Fruit fly (Drosophila melanogaster): ENCODE results near the gene Arpc1.

Gene Arpc1

DNA sequence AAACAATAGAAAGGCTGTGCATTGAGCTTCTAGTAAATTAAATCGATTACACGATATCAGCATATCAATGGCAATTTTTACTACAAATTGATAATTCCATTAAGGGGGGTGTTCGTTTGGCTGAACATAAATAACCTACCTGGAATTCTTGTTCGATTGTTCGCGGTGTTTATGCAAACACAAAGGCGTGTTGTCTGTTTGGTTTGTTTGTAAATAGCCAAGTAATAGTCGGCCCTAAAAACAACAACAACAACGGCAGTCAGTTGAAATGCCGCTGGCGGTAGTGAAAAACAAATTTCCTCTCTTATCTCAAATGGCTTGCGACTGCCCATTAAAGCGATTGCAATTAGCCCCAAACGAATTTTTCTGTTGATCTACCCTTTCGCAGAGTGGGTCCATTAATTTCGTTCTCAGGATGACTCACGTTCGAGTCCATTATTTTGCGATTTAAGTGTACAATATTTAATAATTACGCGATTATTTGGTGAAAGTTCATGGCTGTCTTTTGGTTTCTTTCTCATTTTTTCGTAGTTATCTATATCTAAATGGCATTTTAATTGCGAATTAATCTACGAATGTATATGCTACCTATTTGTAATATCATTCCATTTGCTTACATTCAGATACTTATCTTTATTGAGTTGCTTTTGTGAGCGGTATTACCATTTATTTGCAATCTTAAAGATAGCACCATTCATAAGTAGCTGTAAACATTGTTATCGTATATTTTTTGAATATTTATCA, 9.3 kb upstream of the Arpc1 start:
- peak; percentile 53 for TF ChIP-seq noc (tag; optimal IDR thresholded peaks at IDR 0.05)

DNA sequence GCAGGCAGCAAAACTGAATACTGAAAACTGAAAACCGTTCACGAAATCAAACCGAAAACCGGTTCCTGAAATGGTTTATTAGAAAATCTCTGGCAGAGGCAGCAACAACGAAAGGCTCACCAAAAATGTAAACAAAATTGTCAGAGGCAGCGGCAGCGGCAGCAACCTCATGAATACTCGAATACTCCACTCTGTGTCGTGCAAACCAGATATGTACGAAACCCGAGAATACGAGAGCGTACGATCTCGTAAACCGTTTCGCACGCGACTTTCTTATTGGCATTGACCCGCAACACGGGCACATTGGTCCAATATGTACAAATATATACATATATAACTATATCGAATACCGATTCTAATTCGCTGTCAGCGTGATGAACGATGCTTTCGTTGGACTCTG, 8.0 kb upstream of the Arpc1 start:
- TF ChIP-seq noc (tag; optimal IDR thresholded peaks at IDR 0.05): no peak

DNA sequence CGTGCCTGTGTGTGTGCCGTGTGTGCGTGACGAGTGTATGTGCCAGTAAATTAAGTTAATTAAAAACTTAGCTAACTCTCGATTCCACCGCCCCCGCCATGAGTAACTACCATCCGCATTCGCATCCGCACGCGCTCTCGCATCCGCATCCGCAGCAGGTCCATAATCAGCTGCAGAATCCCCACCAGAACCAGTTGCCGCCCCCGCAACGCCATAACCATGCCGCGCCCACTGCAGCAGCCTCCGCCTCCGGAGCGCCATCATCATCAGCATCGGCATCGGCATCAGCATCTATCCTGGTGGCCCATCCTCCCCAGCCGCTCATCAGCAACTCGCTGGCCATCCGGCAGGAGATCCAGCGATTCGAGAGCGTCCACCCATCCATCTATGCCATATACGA, 6.4 kb upstream of the Arpc1 start:
- TF ChIP-seq noc (tag; optimal IDR thresholded peaks at IDR 0.05): no peak

DNA sequence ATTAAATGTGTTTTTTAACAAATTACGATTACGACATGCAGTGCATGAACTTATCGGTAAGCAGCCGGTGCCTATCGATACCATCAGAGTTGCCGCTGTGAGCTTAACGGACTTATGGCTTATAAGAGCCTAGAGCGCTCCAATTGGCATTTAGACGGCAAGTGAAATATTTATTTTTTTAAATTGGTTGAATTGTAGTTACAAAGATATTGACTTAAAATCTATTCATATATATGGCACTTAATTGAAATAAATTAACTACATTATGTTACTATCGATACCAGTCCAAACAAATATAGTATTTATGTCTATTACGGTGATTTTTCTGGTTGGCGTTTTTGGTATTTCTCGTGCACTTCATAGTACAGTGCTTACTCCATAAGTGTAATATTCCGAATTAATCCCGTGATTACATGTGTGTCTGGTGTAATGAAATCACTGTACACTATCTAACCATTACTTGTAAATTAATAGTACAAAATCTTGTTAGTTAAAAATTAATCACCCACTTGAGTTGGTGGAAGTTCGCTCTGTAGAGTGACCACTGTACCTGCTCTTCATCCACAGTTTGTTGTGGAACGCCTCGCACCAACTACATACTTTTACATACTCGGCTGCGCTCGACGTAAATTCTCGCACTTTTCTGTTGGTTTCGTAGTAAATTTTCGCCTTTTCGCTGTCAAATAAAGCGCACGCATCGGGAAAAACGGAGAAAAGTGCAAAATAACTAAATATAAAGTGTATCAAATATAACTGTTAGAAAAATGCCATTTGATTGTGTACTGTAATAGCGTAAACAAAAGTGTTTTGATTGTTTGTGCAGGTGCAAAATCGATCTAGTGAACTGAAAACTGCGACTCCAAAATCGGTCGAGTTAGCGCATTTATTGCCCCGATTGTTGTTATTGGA, 5.7 kb upstream of the Arpc1 start, which contains the start of the genes mRpS23 and CenG1A:
mRpS23 (minus strand) TSS at position 71 of the 909 bp plus-strand sequence.
CenG1A (plus strand) TSS at position 563 of the 909 bp plus-strand sequence.
- peak; percentile 99 for TF ChIP-seq noc (tag; optimal IDR thresholded peaks at IDR 0.05)

DNA sequence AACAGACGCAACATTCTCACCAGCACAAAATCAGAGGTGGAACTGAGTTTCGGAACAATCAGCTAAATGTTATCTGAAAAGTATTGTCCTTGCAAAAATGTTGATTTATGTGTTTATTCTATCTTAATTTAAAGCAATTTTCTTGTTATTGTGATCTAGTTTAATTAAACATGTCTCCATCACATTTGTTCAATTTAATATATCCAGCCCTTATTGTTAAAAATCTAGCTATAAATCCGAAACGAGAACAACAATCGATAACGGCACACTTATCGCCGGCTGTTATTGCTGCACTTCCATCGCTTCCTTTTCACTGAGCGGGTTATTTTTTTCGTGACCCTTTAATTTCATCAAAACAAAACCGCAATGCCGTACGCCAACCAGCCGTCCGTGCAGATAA, 3.5 kb upstream of the Arpc1 start, which contains the start of the genes GatC, PolG2 and Polr2C:
GatC (minus strand) TSS at position 48 of the 400 bp plus-strand sequence.
PolG2 (minus strand) TSS at position 48 of the 400 bp plus-strand sequence.
Polr2C (plus strand) TSS at position 280 of the 400 bp plus-strand sequence.
- TF ChIP-seq noc (tag; optimal IDR thresholded peaks at IDR 0.05): no peak

DNA sequence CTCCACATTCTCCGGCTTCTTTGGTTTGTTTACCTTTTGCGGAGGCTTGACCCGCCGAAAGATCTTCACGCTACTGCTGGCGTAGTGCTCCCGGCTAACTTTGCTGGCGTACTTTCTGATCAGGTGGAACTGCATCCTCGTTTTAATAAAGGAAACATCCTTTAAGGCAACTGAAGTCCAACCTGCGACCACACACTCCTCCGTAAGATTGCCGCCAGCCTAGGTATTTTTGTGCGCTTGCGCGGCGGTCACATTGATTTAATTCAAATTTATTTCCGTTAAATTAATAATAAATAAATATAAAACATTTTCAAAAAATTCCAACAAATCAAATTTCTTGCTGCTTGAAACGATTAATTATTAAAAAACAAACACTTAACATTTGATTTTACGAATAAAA, 2.0 kb downstream of the Arpc1 start, which contains the start of gene PolG1:
PolG1 (minus strand) TSS at position 216 of the 400 bp plus-strand sequence.
- no peak for TF ChIP-seq noc (tag; optimal IDR thresholded peaks at IDR 0.05)

DNA sequence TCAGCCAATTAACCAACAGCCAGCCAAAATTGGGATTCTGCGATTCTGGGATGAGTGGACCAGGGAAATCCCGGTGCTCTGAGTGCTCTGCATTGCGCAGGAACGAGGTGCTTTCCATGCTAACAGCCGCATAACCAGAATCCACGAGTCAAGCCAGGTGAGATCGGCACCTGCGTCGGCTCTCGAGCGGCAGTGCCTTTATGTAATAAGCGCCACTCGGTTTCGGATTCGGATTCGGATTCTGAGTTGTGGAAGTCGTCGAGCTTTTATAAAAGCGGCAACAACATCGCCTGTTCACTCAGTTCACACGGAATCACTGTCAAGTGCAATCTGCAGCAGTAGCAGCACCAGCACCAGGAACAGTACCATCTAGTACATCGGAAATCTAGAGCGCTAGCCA, 8.6 kb downstream of the Arpc1 start, which contains the start of gene b:
b (plus strand) TSS at position 301 of the 400 bp plus-strand sequence.
- no peak for TF ChIP-seq noc (tag; optimal IDR thresholded peaks at IDR 0.05)

DNA sequence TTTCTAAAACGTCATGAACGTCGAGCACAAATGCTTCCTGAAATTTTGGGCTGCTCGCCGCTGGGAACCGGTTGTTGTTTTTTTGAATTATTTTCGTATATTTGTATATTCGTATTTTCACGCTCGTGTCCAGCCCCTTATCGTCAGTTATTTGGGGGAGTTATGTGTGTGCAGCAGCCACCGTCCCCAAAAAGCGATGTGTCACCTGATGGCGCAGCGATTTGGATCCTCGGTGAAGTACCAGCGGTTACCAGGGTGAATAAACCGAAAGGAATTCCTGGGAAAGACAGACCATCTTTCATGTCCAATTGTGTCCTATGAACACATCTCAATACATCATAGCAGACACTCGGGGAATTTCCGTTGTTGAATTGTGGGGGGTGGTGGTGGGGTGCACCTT, 9.4 kb downstream of the Arpc1 start:
- TF ChIP-seq noc (tag; optimal IDR thresholded peaks at IDR 0.05): no peak

DNA sequence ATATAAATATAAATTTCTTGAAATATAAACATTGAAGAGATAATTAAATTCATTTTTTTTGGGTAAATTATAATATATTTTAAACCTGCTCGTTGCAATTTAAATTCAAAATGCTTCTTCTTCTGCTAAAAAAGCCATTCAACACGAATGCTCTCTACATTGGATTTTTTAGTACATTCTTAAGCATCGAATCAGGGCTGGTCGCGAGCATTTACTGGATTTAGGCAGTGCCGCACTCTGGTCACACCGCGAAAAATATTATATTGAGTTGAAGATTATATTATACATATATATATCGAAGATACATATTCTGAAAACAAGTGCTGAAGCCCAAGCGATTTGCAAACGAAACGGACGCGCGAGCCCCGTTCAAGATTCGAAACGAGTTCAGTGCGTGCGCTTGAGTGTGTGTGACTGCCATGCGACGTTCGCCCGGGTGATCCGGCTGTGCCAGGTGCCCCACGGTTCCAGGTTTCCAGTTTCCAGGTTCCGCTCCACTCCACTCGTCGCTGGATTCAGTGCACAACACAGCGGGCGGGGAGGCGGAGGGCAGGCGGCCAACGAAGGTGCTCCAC, 15.8 kb downstream of the Arpc1 start, which contains the start of gene Sos:
Sos (plus strand) TSS at position 213 of the 575 bp plus-strand sequence.
- no peak for TF ChIP-seq noc (tag; optimal IDR thresholded peaks at IDR 0.05)

DNA sequence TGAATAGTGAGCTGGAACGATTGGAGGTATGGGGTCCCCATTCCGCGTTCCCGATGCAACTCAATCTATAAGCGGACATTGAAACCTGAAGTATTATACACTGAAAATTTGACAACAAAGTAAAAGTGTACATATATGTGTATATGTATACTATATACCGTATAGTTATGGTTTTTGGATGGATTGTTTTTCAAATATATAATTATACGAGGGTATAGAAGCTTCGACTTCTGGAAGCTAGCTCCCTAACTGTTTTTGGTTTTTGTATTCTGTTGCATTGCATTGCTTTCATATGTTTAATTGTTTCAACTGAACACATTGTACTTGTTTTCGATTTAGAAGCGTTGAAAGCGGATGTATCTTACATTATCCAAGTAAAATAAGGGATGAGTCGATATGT, 16.4 kb downstream of the Arpc1 start, which contains the start of gene CG16888:
CG16888 (minus strand) TSS at position 101 of the 400 bp plus-strand sequence.
- TF ChIP-seq noc (tag; optimal IDR thresholded peaks at IDR 0.05): no peak

DNA sequence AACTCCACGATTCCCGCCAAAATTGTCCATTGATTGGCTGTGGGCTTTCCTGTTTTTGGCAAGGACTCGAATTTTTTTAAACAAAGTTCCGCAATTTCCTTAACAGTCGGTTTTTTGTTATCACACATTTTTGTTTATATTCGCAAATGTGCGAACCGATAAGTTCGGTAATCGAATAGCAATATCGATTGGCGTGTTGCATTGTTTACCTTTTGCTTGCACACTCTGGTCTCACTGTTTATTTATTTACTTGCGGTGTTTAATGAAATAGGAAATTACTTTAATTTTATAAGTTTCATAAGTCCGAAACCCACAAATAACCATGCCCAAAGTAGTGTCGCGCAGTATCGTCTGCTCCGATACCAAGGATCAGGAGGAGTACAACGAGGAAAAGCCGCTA, 18.2 kb downstream of the Arpc1 start, which contains the start of the genes Adat1 and CG16865:
Adat1 (minus strand) TSS at position 152 of the 400 bp plus-strand sequence.
CG16865 (plus strand) TSS at position 200 of the 400 bp plus-strand sequence.
- TF ChIP-seq noc (tag; optimal IDR thresholded peaks at IDR 0.05): no peak

DNA sequence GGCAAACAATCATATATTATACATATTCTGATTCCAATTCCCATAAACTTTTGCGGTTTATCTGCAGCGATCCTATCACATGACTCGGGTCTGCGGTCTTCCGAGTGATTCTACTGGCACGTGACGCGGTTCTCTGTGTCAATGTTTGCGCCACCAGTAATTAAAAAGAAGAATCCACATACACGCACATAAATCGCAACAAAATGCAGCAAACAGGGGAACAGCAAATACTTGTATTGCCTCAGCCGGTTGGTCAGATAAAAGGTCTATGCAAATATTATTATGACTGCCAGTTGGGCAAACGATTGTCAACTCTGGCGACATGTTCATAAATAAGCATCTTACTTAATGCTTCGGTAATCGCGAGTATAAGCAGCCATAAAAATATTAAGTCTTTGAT, 21.6 kb downstream of the Arpc1 start:
- TF ChIP-seq noc (tag; optimal IDR thresholded peaks at IDR 0.05): no peak

DNA sequence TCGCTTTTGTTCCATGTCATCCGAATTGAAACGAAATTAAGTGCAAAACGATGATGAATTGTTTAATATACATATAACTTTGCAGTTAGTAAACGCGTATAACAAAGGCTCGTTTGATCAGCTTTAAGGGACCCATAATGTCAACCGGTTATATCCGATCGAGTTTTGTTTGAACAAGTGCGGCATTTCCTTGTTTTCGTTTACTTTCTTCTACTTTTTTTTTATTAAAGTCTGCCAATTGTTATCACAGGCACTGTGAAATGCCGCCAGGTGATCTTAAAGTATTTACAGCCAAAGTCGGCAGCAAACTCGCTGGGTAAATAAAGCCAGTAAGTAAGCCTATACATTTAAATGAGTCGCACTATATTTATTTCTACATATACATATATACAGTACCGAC, 22.4 kb downstream of the Arpc1 start:
- TF ChIP-seq noc (tag; optimal IDR thresholded peaks at IDR 0.05): peak; percentile 32

DNA sequence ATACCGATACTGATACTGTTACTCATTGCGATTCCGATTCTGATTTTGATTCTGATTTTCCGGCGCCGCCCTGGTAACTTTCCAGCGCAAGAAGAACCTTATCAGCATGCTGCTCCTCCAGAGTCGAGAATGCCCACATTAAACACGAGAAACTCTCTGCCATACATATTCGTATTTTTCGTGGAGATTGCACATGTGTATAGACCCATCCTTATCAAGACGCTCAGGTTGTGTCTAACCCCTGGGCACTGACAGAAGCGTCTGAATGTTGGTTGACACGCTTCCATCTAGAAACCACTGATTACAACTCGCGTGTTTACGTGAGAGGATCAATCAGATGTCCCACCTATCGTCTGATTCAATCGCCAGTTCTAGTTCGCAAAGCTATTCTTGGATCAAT, 24.4 kb downstream of the Arpc1 start:
- no peak for TF ChIP-seq noc (tag; optimal IDR thresholded peaks at IDR 0.05)

DNA sequence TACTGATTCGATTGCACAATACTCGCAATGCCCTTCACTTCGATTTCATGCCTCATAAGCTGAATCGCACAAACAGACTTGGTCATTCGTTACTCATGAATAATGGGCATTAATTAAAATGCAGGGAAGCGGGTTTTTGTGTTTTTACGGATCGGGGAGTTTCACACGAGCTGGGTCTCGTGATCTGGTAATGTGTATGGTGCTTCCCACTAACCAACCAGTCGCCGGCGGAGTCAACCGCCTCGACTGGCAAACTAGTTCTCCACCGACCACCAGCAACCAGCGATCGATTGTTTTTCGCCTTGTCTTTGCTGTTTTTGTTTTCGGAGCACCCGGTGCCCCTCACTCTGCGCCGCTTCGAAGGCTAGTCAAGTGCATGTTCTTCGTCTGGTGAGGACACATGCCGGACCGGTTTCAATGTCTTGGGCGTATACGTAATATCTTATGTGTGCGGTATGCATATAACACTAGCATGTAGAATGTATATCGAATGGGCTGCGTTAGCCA, 24.9 kb downstream of the Arpc1 start:
- no peak for TF ChIP-seq noc (tag; optimal IDR thresholded peaks at IDR 0.05)

All from whole organism, larva.